Worm (Caenorhabditis elegans): ENCODE data around the gene F18H3.4.

DNA sequence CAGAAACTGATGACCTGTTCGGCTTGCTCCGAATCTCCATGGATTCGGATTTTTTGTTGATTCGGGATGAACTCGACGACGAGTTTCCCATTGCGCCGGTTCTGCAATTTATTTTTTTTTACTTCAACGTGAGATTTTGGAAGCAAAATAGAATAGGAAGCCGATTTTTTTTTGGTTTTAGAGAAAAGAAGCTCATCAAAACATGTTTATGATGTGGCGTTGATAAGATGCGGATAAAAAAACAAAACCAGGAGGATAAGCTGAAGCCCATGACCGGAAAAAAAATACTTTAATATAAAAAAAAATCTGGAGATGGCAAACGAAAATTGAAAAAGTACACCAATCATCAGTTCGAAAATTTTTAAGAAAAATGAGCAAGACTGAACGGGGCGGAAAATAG, 27.2 kb downstream of the F18H3.4 start, which contains the start of gene glb-20:
- TF ChIP-seq ceh-43 (GFP tag; optimal IDR thresholded peaks at IDR 0.05) (no peak), nhr-12 (tag; optimal IDR thresholded peaks at IDR 0.05) (no peak), ztf-11 (tag; optimal IDR thresholded peaks at IDR 0.05) (no peak), nhr-2 (tag; optimal IDR thresholded peaks at IDR 0.05) (no peak), unc-39 (tag; optimal IDR thresholded peaks at IDR 0.05) (no peak), flh-1 (GFP tag; optimal IDR thresholded peaks at IDR 0.05) (no peak), elt-3 (tag; optimal IDR thresholded peaks at IDR 0.05) (no peak), unc-62 (GFP tag; optimal IDR thresholded peaks at IDR 0.05) (no peak), ces-1 (GFP tag; optimal IDR thresholded peaks at IDR 0.05) (no peak), sem-2 (GFP tag; optimal IDR thresholded peaks at IDR 0.05) (no peak), nhr-76 (tag; optimal IDR thresholded peaks at IDR 0.05) (no peak), ham-2 (GFP tag; optimal IDR thresholded peaks at IDR 0.05) (no peak), ceh-39 (tag; optimal IDR thresholded peaks at IDR 0.05) (no peak)
